Fruit fly (Drosophila melanogaster): Measurements from ENCODE around the gene Srrm234.

Srrm234 gene

DNA sequence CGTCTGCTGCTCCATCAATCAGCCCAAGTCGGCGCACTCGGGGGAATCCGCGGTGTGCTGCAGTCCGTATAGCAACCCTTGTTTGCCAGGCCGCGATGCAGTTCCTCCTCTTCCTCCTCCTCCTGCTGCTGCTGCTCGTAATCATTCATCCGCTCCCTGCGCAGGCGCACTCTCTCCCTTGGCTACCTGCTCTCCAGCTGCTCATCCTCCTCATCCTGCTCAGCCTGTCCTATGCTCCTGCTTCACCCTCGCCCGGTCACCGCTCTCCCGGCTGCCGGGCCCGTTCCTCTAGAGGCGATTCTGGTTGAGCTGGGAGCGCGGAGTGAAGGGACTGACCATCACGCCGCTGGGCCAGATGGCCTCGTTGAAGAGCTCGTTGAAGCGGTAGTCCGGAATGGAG is 37.9 kb downstream of the Srrm234 start:
- TF ChIP-seq Sin3A (optimal IDR thresholded peaks at IDR 0.05), result no peak

DNA sequence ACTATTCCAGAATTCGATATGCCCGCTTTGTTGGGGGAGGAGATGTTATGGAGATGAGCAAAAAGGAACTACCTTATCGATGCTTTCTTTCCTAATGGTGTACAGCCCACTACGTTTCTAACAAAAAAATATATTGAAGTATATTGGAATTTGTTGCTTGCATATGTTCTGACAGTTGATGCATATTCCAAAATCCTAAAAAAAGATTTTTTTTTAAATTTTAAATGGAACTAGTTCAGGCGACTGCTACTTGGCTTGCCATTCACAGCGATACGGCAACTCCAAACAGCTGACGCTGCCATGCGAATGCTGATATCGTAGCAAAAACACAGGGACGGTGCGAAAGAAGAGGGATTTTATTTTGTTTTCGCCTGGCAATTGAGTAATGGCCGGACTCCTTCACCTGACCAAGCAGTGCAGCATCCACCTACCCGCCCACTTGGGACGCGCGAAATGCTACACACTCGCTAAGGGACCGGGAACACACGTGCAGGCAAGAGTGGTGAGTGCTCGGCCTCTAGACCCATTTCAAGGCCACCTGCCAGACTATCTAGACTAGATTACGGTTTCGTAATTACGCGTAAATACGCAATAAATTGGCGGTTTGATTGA is 46.6 kb downstream of the Srrm234 start, which contains the start of the genes CG13926, ABCB7 and CG33230:
Gene CG13926, minus strand, starts transcription at position 43 of the 612 bp plus-strand sequence.
Gene ABCB7, plus strand, starts transcription at position 299 of the 612 bp plus-strand sequence.
Gene CG33230, plus strand, starts transcription at position 299 of the 612 bp plus-strand sequence.
- TF ChIP-seq Sin3A (optimal IDR thresholded peaks at IDR 0.05) (no peak), psq (optimal IDR thresholded peaks at IDR 0.05) (no peak), ttk (optimal IDR thresholded peaks at IDR 0.05) (no peak), insv (optimal IDR thresholded peaks at IDR 0.05) (no peak), h (optimal IDR thresholded peaks at IDR 0.05) (no peak), Myc (optimal IDR thresholded peaks at IDR 0.05) (no peak)

DNA sequence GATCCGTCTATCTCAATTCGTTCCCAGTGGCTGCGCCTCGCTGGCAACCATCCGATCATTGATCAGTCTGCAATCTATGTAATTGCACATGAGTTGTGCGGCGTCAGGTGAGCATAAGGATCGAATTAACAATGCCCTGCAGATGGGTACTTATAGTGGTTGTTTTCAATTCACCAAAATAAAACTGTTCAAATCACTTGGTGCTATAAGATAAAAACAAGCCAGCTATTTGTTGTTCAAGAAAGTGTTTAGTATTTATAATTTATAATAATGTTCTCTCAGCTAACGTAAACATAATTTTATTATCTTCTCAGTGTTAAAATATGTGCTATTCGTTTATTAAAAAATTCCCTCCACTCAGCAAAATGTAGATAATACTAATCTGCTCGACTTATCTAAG is 49.2 kb downstream of the Srrm234 start, which contains the start of gene CG12105:
Gene CG12105, minus strand, starts transcription at position 101 of the 400 bp plus-strand sequence.
- TF ChIP-seq Myc (optimal IDR thresholded peaks at IDR 0.05), result no peak
- no peak for TF ChIP-seq ttk (optimal IDR thresholded peaks at IDR 0.05)
- TF ChIP-seq psq (optimal IDR thresholded peaks at IDR 0.05), result no peak
- TF ChIP-seq h (optimal IDR thresholded peaks at IDR 0.05), result no peak
- no peak for TF ChIP-seq insv (optimal IDR thresholded peaks at IDR 0.05)
- no peak for TF ChIP-seq Sin3A (optimal IDR thresholded peaks at IDR 0.05)

DNA sequence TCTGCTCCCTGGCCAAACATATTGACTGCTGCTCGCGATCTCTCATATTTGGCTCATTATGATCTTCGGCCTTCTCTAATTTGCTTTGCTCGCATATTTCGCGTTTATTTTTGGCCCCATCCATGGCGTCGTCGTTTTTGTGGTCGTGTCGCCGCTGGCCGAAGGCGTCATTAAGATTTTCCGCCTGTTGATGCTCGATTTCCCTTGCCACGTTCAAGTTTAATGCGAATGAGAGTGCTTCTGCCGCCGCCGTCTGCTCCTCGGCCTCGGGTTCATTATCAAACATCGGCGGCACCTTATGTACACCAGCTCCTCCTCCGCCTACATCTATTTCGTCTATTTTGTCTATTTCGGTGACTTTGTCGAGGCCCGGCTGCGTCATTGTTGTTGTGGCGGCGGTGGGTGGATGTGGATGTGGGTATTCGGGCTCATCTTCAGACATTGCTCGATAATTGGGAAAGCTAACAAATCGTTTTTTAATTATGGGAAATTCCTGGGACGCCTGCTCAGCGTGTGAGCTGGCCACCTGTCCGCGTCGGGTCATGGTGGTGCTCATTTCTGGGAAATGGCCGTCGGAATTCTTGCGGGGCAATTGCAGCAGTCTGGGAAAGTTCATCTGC is 50.3 kb downstream of the Srrm234 start:
- TF ChIP-seq psq (optimal IDR thresholded peaks at IDR 0.05), result no peak
- no peak for TF ChIP-seq Sin3A (optimal IDR thresholded peaks at IDR 0.05)
- no peak for TF ChIP-seq insv (optimal IDR thresholded peaks at IDR 0.05)
- no peak for TF ChIP-seq ttk (optimal IDR thresholded peaks at IDR 0.05)
- no peak for TF ChIP-seq h (optimal IDR thresholded peaks at IDR 0.05)

DNA sequence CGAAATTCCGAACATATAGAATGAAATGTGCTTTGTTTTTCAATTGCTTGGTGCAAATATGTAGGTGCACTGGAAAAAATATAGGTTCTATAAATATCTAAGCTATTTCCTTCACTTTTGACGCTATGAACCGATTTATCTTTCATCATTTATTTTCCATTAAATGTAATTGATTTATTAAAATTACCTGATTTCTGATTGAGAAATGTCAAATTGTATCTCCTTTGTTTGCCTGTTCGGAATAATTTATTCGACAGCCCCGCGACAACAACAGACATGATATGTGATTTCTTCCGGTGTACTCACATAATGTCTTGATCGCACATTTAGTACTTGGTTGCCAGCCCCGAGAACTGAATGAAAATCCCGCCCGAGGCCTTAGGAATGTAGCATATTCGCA is 55.3 kb downstream of the Srrm234 start:
- TF ChIP-seq h (optimal IDR thresholded peaks at IDR 0.05) (no peak), Myc (optimal IDR thresholded peaks at IDR 0.05) (no peak), ttk (optimal IDR thresholded peaks at IDR 0.05) (no peak), Sin3A (optimal IDR thresholded peaks at IDR 0.05) (no peak), psq (optimal IDR thresholded peaks at IDR 0.05) (no peak), insv (optimal IDR thresholded peaks at IDR 0.05) (no peak)

Measured in Kc167 (cell line).